Fruit fly (Drosophila melanogaster) whole organism, embryonic: ENCODE measurements around the gene CG4101.
A peak's percentile ranks its signal among the peaks of the same experiment; 100 is the strongest.

Source experiments
- Antp ChIP-seq: fragments of 200-800 bp; sonication (Bioruptor generic); optimal IDR thresholded peaks from 3 replicates; lab custom pipeline; 2016; ENCODE audit warnings: missing biosample characterization, missing genetic modification characterization
- Asciz ChIP-seq: fragments of 200-800 bp; sonication (Bioruptor generic); optimal IDR thresholded peaks from 2 replicates; lab custom pipeline; 2017; ENCODE audit warnings: missing biosample characterization, mild to moderate bottlenecking, missing genetic modification characterization, missing genetic modification reagents
- Atf3 ChIP-seq: fragments of 200-800 bp; sonication (Bioruptor generic); optimal IDR thresholded peaks from 3 replicates; lab custom pipeline; 2016; ENCODE audit warnings: missing biosample characterization, missing genetic modification characterization
- B-H2 ChIP-seq: fragments of 200-800 bp; sonication (Bioruptor generic); optimal IDR thresholded peaks from 2 replicates; lab custom pipeline; 2018; ENCODE audit warnings: missing biosample characterization, mild to moderate bottlenecking, missing genetic modification characterization
- CG10321 ChIP-seq: fragments of 200-800 bp; sonication (Bioruptor generic); IDR thresholded peaks from 2 replicates; pipeline ENCODE4 v1.3.6; 2022; ENCODE audit warnings: missing biosample characterization, missing genetic modification characterization
- CG10431 ChIP-seq: fragments of 200-800 bp; sonication (Bioruptor generic); optimal IDR thresholded peaks from 3 replicates; lab custom pipeline; 2018; ENCODE audit warnings: missing biosample characterization, mild to moderate bottlenecking, missing genetic modification characterization
- CG11723 ChIP-seq: fragments of 200-800 bp; sonication (Bioruptor generic); optimal IDR thresholded peaks from 2 replicates; lab custom pipeline; 2017; ENCODE audit warnings: missing biosample characterization, mild to moderate bottlenecking, missing genetic modification characterization
- CG13894 ChIP-seq: fragments of 200-800 bp; sonication (Bioruptor generic); optimal IDR thresholded peaks from 3 replicates; lab custom pipeline; 2018; ENCODE audit warnings: missing biosample characterization, mild to moderate bottlenecking, missing genetic modification characterization, moderate library complexity
- CG15073 ChIP-seq: fragments of 200-800 bp; sonication (Bioruptor generic); optimal IDR thresholded peaks from 2 replicates; lab custom pipeline; 2016; ENCODE audit warnings: missing biosample characterization, missing genetic modification characterization
- CG16813 ChIP-seq: fragments of 200-800 bp; sonication (Bioruptor generic); IDR thresholded peaks from 3 replicates; pipeline ENCODE4 v1.3.6; 2022; ENCODE audit warnings: missing biosample characterization, missing genetic modification characterization; ENCODE audit not compliant: partially characterized antibody
- CG17612 ChIP-seq: fragments of 200-800 bp; sonication (Bioruptor generic); IDR thresholded peaks from 2 replicates; pipeline ENCODE4 v1.3.6; 2022; ENCODE audit warnings: missing biosample characterization, missing genetic modification characterization
- CG17802 ChIP-seq: fragments of 200-800 bp; sonication (Bioruptor generic); optimal IDR thresholded peaks from 2 replicates; lab custom pipeline; 2018; ENCODE audit warnings: missing biosample characterization, mild to moderate bottlenecking, missing genetic modification characterization, moderate library complexity
- CG30403 ChIP-seq: fragments of 200-800 bp; sonication (Bioruptor generic); optimal IDR thresholded peaks from 3 replicates; lab custom pipeline; 2016; ENCODE audit warnings: missing biosample characterization, missing genetic modification characterization
- CG3065 ChIP-seq: fragments of 200-800 bp; sonication (Bioruptor generic); optimal IDR thresholded peaks from 2 replicates; lab custom pipeline; 2016; ENCODE audit warnings: missing biosample characterization, missing genetic modification characterization
- CG32772 ChIP-seq: fragments of 200-800 bp; sonication (Bioruptor generic); IDR thresholded peaks from 2 replicates; pipeline ENCODE4 v1.3.6; 2022; ENCODE audit warnings: missing biosample characterization, missing genetic modification characterization
- CG33557 ChIP-seq: fragments of 200-800 bp; sonication (Bioruptor generic); optimal IDR thresholded peaks from 2 replicates; lab custom pipeline; 2019; ENCODE audit warnings: missing biosample characterization, mild to moderate bottlenecking, missing genetic modification characterization, moderate library complexity
- CG3726 ChIP-seq: fragments of 200-800 bp; sonication (Bioruptor generic); IDR thresholded peaks from 3 replicates; pipeline ENCODE4, ENCODE4 v1.3.6; 2022; ENCODE audit warnings: missing biosample characterization, missing genetic modification characterization
- CG4282 ChIP-seq: fragments of 200-800 bp; sonication (Bioruptor generic); optimal IDR thresholded peaks from 2 replicates; lab custom pipeline; 2016; ENCODE audit warnings: missing biosample characterization, missing genetic modification characterization
- CG4424 ChIP-seq: fragments of 200-800 bp; sonication (Bioruptor generic); optimal IDR thresholded peaks from 3 replicates; lab custom pipeline; 2016; ENCODE audit warnings: missing biosample characterization, missing genetic modification characterization
- CG7372 ChIP-seq: fragments of 200-800 bp; sonication (Bioruptor generic); IDR thresholded peaks from 2 replicates; pipeline ENCODE4 v1.3.6; 2022; ENCODE audit warnings: missing biosample characterization, missing genetic modification characterization
- CG7745 ChIP-seq: fragments of 200-800 bp; sonication (Bioruptor generic); optimal IDR thresholded peaks from 2 replicates; lab custom pipeline; 2018; ENCODE audit warnings: missing biosample characterization, mild to moderate bottlenecking, missing genetic modification characterization, moderate library complexity
- CG8359 ChIP-seq: fragments of 200-800 bp; sonication (Bioruptor generic); optimal IDR thresholded peaks from 2 replicates; lab custom pipeline; 2017; ENCODE audit warnings: missing biosample characterization, mild to moderate bottlenecking, missing genetic modification characterization, borderline replicate concordance
- CG8478 ChIP-seq: fragments of >200 bp; optimal IDR thresholded peaks from 2 replicates; lab custom pipeline; 2018
- CG9797 ChIP-seq: fragments of 200-800 bp; sonication (Bioruptor generic); optimal IDR thresholded peaks from 3 replicates; lab custom pipeline; 2018; ENCODE audit warnings: missing biosample characterization, mild to moderate bottlenecking, missing genetic modification characterization
- CHES-1-like ChIP-seq: fragments of 200-800 bp; sonication (Bioruptor generic); optimal IDR thresholded peaks from 2 replicates; lab custom pipeline; 2016; ENCODE audit warnings: missing biosample characterization, missing genetic modification characterization
- Doc2 ChIP-seq: fragments of 200-800 bp; sonication (Bioruptor generic); IDR thresholded peaks from 2 replicates; pipeline ENCODE4 v1.3.6; 2022; ENCODE audit warnings: missing biosample characterization, missing genetic modification characterization
- Drgx ChIP-seq: fragments of 200-800 bp; sonication (Bioruptor generic); IDR thresholded peaks from 2 replicates; pipeline ENCODE4 v1.3.6; 2022; ENCODE audit warnings: missing biosample characterization, missing genetic modification characterization
- HHEX ChIP-seq: fragments of 200-800 bp; sonication (Bioruptor generic); optimal IDR thresholded peaks from 3 replicates; lab custom pipeline; 2017; ENCODE audit warnings: missing biosample characterization, mild to moderate bottlenecking, missing genetic modification characterization, missing genetic modification reagents
- Hsf ChIP-seq: fragments of 200-800 bp; sonication (Bioruptor generic); optimal IDR thresholded peaks from 3 replicates; lab custom pipeline; 2016; ENCODE audit warnings: missing biosample characterization, missing genetic modification characterization
- Lpt ChIP-seq: fragments of >200 bp; optimal IDR thresholded peaks from 2 replicates; lab custom pipeline; 2018; ENCODE audit warnings: missing biosample characterization, missing genetic modification characterization
- MESR4 ChIP-seq: fragments of 200-800 bp; sonication (Bioruptor generic); optimal IDR thresholded peaks from 2 replicates; lab custom pipeline; 2018; ENCODE audit warnings: missing biosample characterization, mild to moderate bottlenecking, missing genetic modification characterization, moderate library complexity
- Mes4 ChIP-seq: fragments of 200-800 bp; sonication (Bioruptor generic); optimal IDR thresholded peaks from 2 replicates; lab custom pipeline; 2016; ENCODE audit warnings: missing biosample characterization, missing genetic modification characterization
- NC2β ChIP-seq: fragments of 200-800 bp; sonication (Bioruptor generic); optimal IDR thresholded peaks from 2 replicates; lab custom pipeline; 2016; ENCODE audit warnings: missing biosample characterization, missing genetic modification characterization
- Sry-β ChIP-seq: fragments of 200-800 bp; sonication (Bioruptor generic); optimal IDR thresholded peaks from 2 replicates; lab custom pipeline; 2018; ENCODE audit warnings: missing biosample characterization, mild to moderate bottlenecking, missing genetic modification characterization, moderate library complexity
- ac ChIP-seq: fragments of 200-800 bp; sonication (Bioruptor generic); optimal IDR thresholded peaks from 3 replicates; lab custom pipeline; 2017; ENCODE audit warnings: missing biosample characterization, mild to moderate bottlenecking, missing genetic modification characterization
- cad ChIP-seq: fragments of >200 bp; optimal IDR thresholded peaks from 2 replicates; lab custom pipeline; 2017; ENCODE audit warnings: missing biosample characterization, missing genetic modification characterization
- croc ChIP-seq: fragments of 200-800 bp; sonication (Bioruptor generic); conservative IDR thresholded peaks from 3 replicates; pipeline ENCODE4 v1.3.6; 2022; ENCODE audit warnings: missing biosample characterization, missing genetic modification characterization
- dan ChIP-seq: fragments of 200-800 bp; sonication (Bioruptor generic); IDR thresholded peaks from 2 replicates; pipeline ENCODE4 v1.3.6; 2022; ENCODE audit warnings: missing biosample characterization, missing genetic modification characterization
- danr ChIP-seq: fragments of 200-800 bp; sonication (Bioruptor generic); IDR thresholded peaks from 2 replicates; pipeline ENCODE4 v1.3.6; 2022; ENCODE audit warnings: missing biosample characterization, missing genetic modification characterization
- dmrt99B ChIP-seq: fragments of 200-800 bp; sonication (Bioruptor generic); optimal IDR thresholded peaks from 2 replicates; lab custom pipeline; 2018; ENCODE audit warnings: missing biosample characterization, mild to moderate bottlenecking, missing genetic modification characterization, moderate library complexity
- fd96Cb ChIP-seq: fragments of 200-800 bp; sonication (Bioruptor generic); optimal IDR thresholded peaks from 2 replicates; lab custom pipeline; 2018; ENCODE audit warnings: missing biosample characterization, mild to moderate bottlenecking, missing genetic modification characterization, moderate library complexity
- fru ChIP-seq: fragments of >200 bp; optimal IDR thresholded peaks from 2 replicates; lab custom pipeline; 2017
- kah ChIP-seq: fragments of 200-800 bp; sonication (Bioruptor generic); optimal IDR thresholded peaks from 2 replicates; lab custom pipeline; 2018; ENCODE audit warnings: missing biosample characterization, mild to moderate bottlenecking, missing genetic modification characterization
- mirr ChIP-seq: fragments of 200-800 bp; sonication (Bioruptor generic); optimal IDR thresholded peaks from 3 replicates; lab custom pipeline; 2018; ENCODE audit warnings: missing biosample characterization, mild to moderate bottlenecking, missing genetic modification characterization
- nau ChIP-seq: fragments of 200-800 bp; sonication (Bioruptor generic); optimal IDR thresholded peaks from 3 replicates; lab custom pipeline; 2017; ENCODE audit warnings: missing biosample characterization, mild to moderate bottlenecking, missing genetic modification characterization, missing genetic modification reagents
- ro ChIP-seq: fragments of 200-800 bp; sonication (Bioruptor generic); IDR thresholded peaks from 2 replicates; pipeline ENCODE4 v1.3.6; 2022; ENCODE audit warnings: missing biosample characterization, missing genetic modification characterization
- slbo ChIP-seq: fragments of 200-800 bp; sonication (Bioruptor generic); IDR thresholded peaks from 2 replicates; pipeline ENCODE4 v1.3.6; 2022; ENCODE audit warnings: missing biosample characterization, missing genetic modification characterization
- ssp ChIP-seq: fragments of 200-800 bp; sonication (Bioruptor generic); IDR thresholded peaks from 2 replicates; pipeline ENCODE4 v1.3.6; 2022; ENCODE audit warnings: missing biosample characterization, missing genetic modification characterization
- sug ChIP-seq: fragments of 200-800 bp; optimal IDR thresholded peaks from 2 replicates; lab custom pipeline; 2019; ENCODE audit warnings: missing biosample characterization, mild to moderate bottlenecking, missing genetic modification characterization, moderate library complexity
- tll ChIP-seq, 2 experiments: fragments of 200-800 bp in 1 of 2; fragments of >200 bp in 1 of 2; sonication (Bioruptor generic) in 1 of 2; optimal IDR thresholded peaks; 2 replicates each; lab custom pipeline; 2017 to 2019; ENCODE audit warnings: missing biosample characterization in 2 of 2, missing genetic modification characterization in 2 of 2, mild to moderate bottlenecking in 1 of 2, moderate library complexity in 1 of 2
- unc-4 ChIP-seq: fragments of 200-800 bp; sonication (Bioruptor generic); IDR thresholded peaks from 2 replicates; pipeline ENCODE4 v1.3.6; 2022; ENCODE audit warnings: missing biosample characterization, missing genetic modification characterization; ENCODE audit not compliant: partially characterized antibody

CG4101 gene

dm6 chr3L:16612152-16612551, at the start of gene CG4101 (continued):
- TF ChIP-seq tll (GFP tag; optimal IDR thresholded peaks at IDR 0.05; lab: Kevin White, UChicago) (peak in 1 of 2 experiments; percentile 45), slbo (GFP tag; lab: Robert Waterston, UW) (peak; percentile 89), CG15073 (GFP tag; lab: Kevin White, UChicago) (no peak), CG4282 (GFP tag; lab: Kevin White, UChicago) (no peak), CG9797 (peak; percentile 69), Sry-β (GFP tag; lab: Kevin White, UChicago) (no peak), danr (GFP tag; lab: Robert Waterston, UW) (peak; percentile 57), CG8359 (GFP tag; lab: Kevin White, UChicago) (no peak), MESR4 (no peak), dan (GFP tag; lab: Robert Waterston, UW) (no peak), dmrt99B (tag; lab: Kevin White, UChicago) (peak; percentile 72), CG8478 (lab: Kevin White, UChicago) (no peak), CG7372 (GFP tag; lab: Robert Waterston, UW) (peak; percentile 65), CG30403 (peak; percentile 91), CG11723 (GFP tag; lab: Kevin White, UChicago) (peak; percentile 52), CG17802 (tag; lab: Kevin White, UChicago) (peak; percentile 50), CHES-1-like (GFP tag; lab: Kevin White, UChicago) (peak; percentile 83), CG17612 (no peak), Hsf (GFP tag; lab: Kevin White, UChicago) (peak; percentile 88), Atf3 (GFP tag; lab: Kevin White, UChicago) (peak; percentile 45), CG10431 (GFP tag; lab: Kevin White, UChicago) (no peak), Doc2 (GFP tag; lab: Robert Waterston, UW) (no peak), mirr (GFP tag; lab: Kevin White, UChicago) (peak; percentile 34), fru (lab: Kevin White, UChicago) (no peak), B-H2 (peak; percentile 91), sug (peak; percentile 88), CG7745 (tag; lab: Kevin White, UChicago) (no peak), CG10321 (GFP tag; lab: Robert Waterston, UW) (0 out of 2 replicates have a peak, but pooled peaks have one; percentile 38), ssp (GFP tag; lab: Robert Waterston, UW) (peak; percentile 57), CG13894 (tag; lab: Kevin White, UChicago) (peak; percentile 90), Drgx (GFP tag; lab: Robert Waterston, UW) (peak; percentile 51; the same call in 1 of the 2 replicates), Mes4 (GFP tag; lab: Kevin White, UChicago) (peak; percentile 54), ac (GFP tag; lab: Kevin White, UChicago) (no peak), NC2β (GFP tag; lab: Kevin White, UChicago) (peak; percentile 73), CG16813 (GFP tag; lab: Robert Waterston, UW) (peak; percentile 75), cad (no peak), CG4424 (GFP tag; lab: Kevin White, UChicago) (peak; percentile 72), CG3726 (GFP tag; lab: Robert Waterston, UW) (no peak), nau (peak; percentile 48), Lpt (GFP tag; lab: Kevin White, UChicago) (no peak), unc-4 (peak; percentile 89), CG33557 (GFP tag; lab: Kevin White, UChicago) (peak; percentile 57), HHEX (GFP tag; lab: Kevin White, UChicago) (peak; percentile 54), ro (GFP tag; lab: Robert Waterston, UW) (0 out of 2 replicates have a peak, but pooled peaks have one; percentile 28), CG32772 (GFP tag; lab: Robert Waterston, UW) (peak; percentile 77), fd96Cb (peak; percentile 59), Asciz (GFP tag; lab: Kevin White, UChicago) (peak; percentile 51), croc (GFP tag; lab: Robert Waterston, UW) (peak; percentile 58), Antp (GFP tag; lab: Kevin White, UChicago) (peak; percentile 68), CG3065 (GFP tag; lab: Kevin White, UChicago) (peak; percentile 57), kah (GFP tag; lab: Kevin White, UChicago) (no peak)
